Fruit fly (Drosophila melanogaster) whole organism, wandering third instar larva: Measurements from ENCODE around the gene Cyp28c1.

Source experiments
- Dfd ChIP-seq: fragments of >200 bp; optimal IDR thresholded peaks from 2 replicates; lab custom pipeline; 2017; ENCODE audit warnings: missing biosample characterization, missing genetic modification characterization
- rgr ChIP-seq: fragments of 200-800 bp; sonication (Bioruptor generic); optimal IDR thresholded peaks from 3 replicates; lab custom pipeline; 2016; ENCODE audit warnings: missing biosample characterization, mild to moderate bottlenecking, missing genetic modification characterization

dm6 chrX:11846049-11846718 is 6.8 kb downstream of the Cyp28c1 start, which contains the start of gene CG15740:
- no peak for TF ChIP-seq rgr (GFP tag; lab: Kevin White, UChicago)
- TF ChIP-seq Dfd: no peak
